Worm (Caenorhabditis elegans) whole organism, L1 larva: ENCODE measurements around the gene Y110A2AL.9.

ENCODE experiments used
- aha-1 ChIP-seq: fragments of 150-350 bp; optimal IDR thresholded peaks from 2 replicates; lab custom pipeline; 2014; ENCODE audit warnings: missing biosample characterization, missing genetic modification characterization
- ama-1 ChIP-seq: fragments of 150-350 bp; optimal IDR thresholded peaks from 2 replicates; lab custom pipeline; 2014
- blmp-1 ChIP-seq: fragments of 150-350 bp; optimal IDR thresholded peaks from 2 replicates; lab custom pipeline; 2014; ENCODE audit warnings: missing biosample characterization, missing genetic modification characterization
- ceh-63 ChIP-seq: fragments of 200-800 bp; sonication (Bioruptor generic); optimal IDR thresholded peaks from 2 replicates; lab custom pipeline; 2018; ENCODE audit warnings: mild to moderate bottlenecking, missing genetic modification characterization, missing compliant biosample characterization
- ceh-88 ChIP-seq: fragments of 200-800 bp; sonication (Bioruptor generic); IDR thresholded peaks from 2 replicates; pipeline ENCODE4 v1.3.6; 2022; ENCODE audit warnings: missing genetic modification characterization, missing compliant biosample characterization
- ces-1 ChIP-seq: fragments of 150-350 bp; optimal IDR thresholded peaks from 2 replicates; lab custom pipeline; 2014; ENCODE audit warnings: missing biosample characterization, missing genetic modification reagents, missing genetic modification characterization
- dpl-1 ChIP-seq, 3 experiments: fragments of 150-350 bp in 2 of 3; sonication (generic microtip) in 1 of 3; optimal IDR thresholded peaks; 2 replicates each; lab custom pipeline; 2014 to 2017; ENCODE audit warnings: missing biosample characterization in 3 of 3, missing genetic modification characterization in 3 of 3, missing genetic modification reagents in 3 of 3
- efl-3 ChIP-seq: fragments of 200-800 bp; sonication (Bioruptor generic); optimal IDR thresholded peaks from 2 replicates; lab custom pipeline; 2018; ENCODE audit warnings: mild to moderate bottlenecking, missing genetic modification characterization, missing compliant biosample characterization
- egl-13 ChIP-seq: sonication (generic microtip); optimal IDR thresholded peaks from 2 replicates; lab custom pipeline; 2016; ENCODE audit warnings: missing genotype, missing genetic modification reagents, missing genetic modification characterization, missing compliant biosample characterization
- egl-27 ChIP-seq, 2 experiments: fragments of 150-350 bp in 1 of 2; sonication (generic microtip); optimal IDR thresholded peaks; 3 replicates each; lab custom pipeline; 2017 to 2018; ENCODE audit warnings: missing biosample characterization in 2 of 2, missing genetic modification characterization in 2 of 2, missing genetic modification reagents in 2 of 2
- elt-3 ChIP-seq, 6 experiments: fragments of 150-350 bp in 1 of 6; sonication (generic microtip); optimal IDR thresholded peaks; 2 replicates each; lab custom pipeline; 2017 to 2018; ENCODE audit warnings: missing biosample characterization in 6 of 6, missing genetic modification characterization in 6 of 6, inconsistent platforms in 1 of 6
- ets-5 ChIP-seq: fragments of 200-800 bp; sonication (Bioruptor generic); IDR thresholded peaks from 2 replicates; pipeline ENCODE4 v1.3.6; 2022; ENCODE audit warnings: missing genetic modification characterization, missing compliant biosample characterization
- grh-1 ChIP-seq: fragments of 200-800 bp; sonication (Bioruptor generic); IDR thresholded peaks from 2 replicates; pipeline ENCODE4 v1.3.6; 2022; ENCODE audit warnings: missing genetic modification reagents, missing genetic modification characterization, missing compliant biosample characterization
- hlh-4 ChIP-seq: sonication (generic microtip); optimal IDR thresholded peaks from 2 replicates; lab custom pipeline; 2016; ENCODE audit warnings: mild to moderate bottlenecking, missing genetic modification characterization, missing compliant biosample characterization
- lin-14 ChIP-seq: fragments of 200-800 bp; sonication (Bioruptor generic); optimal IDR thresholded peaks from 2 replicates; lab custom pipeline; 2018; ENCODE audit warnings: mild to moderate bottlenecking, missing genetic modification characterization, moderate library complexity, missing compliant biosample characterization
- lin-35 ChIP-seq, 2 experiments: fragments of 150-350 bp; optimal IDR thresholded peaks; 2 replicates each; lab custom pipeline; 2014; ENCODE audit warnings: missing biosample characterization in 2 of 2, missing genetic modification characterization in 2 of 2, missing genetic modification reagents in 2 of 2
- lin-39 ChIP-seq: fragments of 150-350 bp; optimal IDR thresholded peaks from 2 replicates; lab custom pipeline; 2014; ENCODE audit warnings: missing biosample characterization, missing genetic modification reagents, missing genetic modification characterization
- lir-3 ChIP-seq: sonication (generic microtip); optimal IDR thresholded peaks from 2 replicates; lab custom pipeline; 2016; ENCODE audit warnings: mild to moderate bottlenecking, missing genetic modification characterization, moderate library complexity, missing compliant biosample characterization; ENCODE audit not compliant: poor library complexity
- mab-9 ChIP-seq: fragments of 200-800 bp; sonication (Bioruptor generic); IDR thresholded peaks from 2 replicates; pipeline ENCODE4 v1.3.6; 2022; ENCODE audit warnings: missing genetic modification reagents, missing genetic modification characterization, missing compliant biosample characterization
- mep-1 ChIP-seq: fragments of 150-350 bp; optimal IDR thresholded peaks from 2 replicates; lab custom pipeline; 2014; ENCODE audit warnings: missing biosample characterization, missing genetic modification characterization
- nhr-11 ChIP-seq: fragments of 150-350 bp; optimal IDR thresholded peaks from 2 replicates; lab custom pipeline; 2014; ENCODE audit warnings: missing biosample characterization, missing genetic modification characterization
- nhr-19 ChIP-seq: fragments of 200-800 bp; sonication (Bioruptor generic); conservative IDR thresholded peaks from 2 replicates; pipeline ENCODE4 v1.3.6; 2022; ENCODE audit warnings: missing genetic modification characterization, missing compliant biosample characterization
- nhr-20 ChIP-seq: sonication (generic microtip); optimal IDR thresholded peaks from 2 replicates; lab custom pipeline; 2016; ENCODE audit warnings: mild to moderate bottlenecking, missing genetic modification characterization, missing compliant biosample characterization
- nhr-28 ChIP-seq: fragments of 150-350 bp; optimal IDR thresholded peaks from 2 replicates; lab custom pipeline; 2014; ENCODE audit warnings: missing biosample characterization, missing genetic modification characterization
- nhr-71 ChIP-seq: sonication (generic microtip); optimal IDR thresholded peaks from 2 replicates; lab custom pipeline; 2016; ENCODE audit warnings: mild to moderate bottlenecking, missing genetic modification characterization, moderate library complexity, missing compliant biosample characterization
- nhr-77 ChIP-seq: fragments of 150-350 bp; optimal IDR thresholded peaks from 2 replicates; lab custom pipeline; 2014; ENCODE audit warnings: missing biosample characterization, missing genetic modification characterization
- nhr-85 ChIP-seq: sonication (generic microtip); peaks from one replicate; lab custom pipeline; 2016; ENCODE audit warnings: missing genetic modification characterization, inconsistent platforms, missing compliant biosample characterization
- skn-1 ChIP-seq: fragments of 150-350 bp; optimal IDR thresholded peaks from 2 replicates; lab custom pipeline; 2014; ENCODE audit warnings: missing biosample characterization, missing genetic modification characterization
- snpc-4 ChIP-seq: fragments of 150-350 bp; optimal IDR thresholded peaks from 2 replicates; lab custom pipeline; 2014; ENCODE audit warnings: missing biosample characterization, missing genetic modification characterization
- snu-23 ChIP-seq: sonication (generic microtip); optimal IDR thresholded peaks from 2 replicates; lab custom pipeline; 2016; ENCODE audit warnings: missing genetic modification characterization, missing compliant biosample characterization
- sup-37 ChIP-seq: fragments of 200-800 bp; sonication (Bioruptor generic); optimal IDR thresholded peaks from 2 replicates; lab custom pipeline; 2018; ENCODE audit warnings: mild to moderate bottlenecking, missing genetic modification characterization, missing compliant biosample characterization
- swsn-7 ChIP-seq: sonication (generic microtip); optimal IDR thresholded peaks from 2 replicates; lab custom pipeline; 2016; ENCODE audit warnings: missing genetic modification characterization, missing compliant biosample characterization
- unc-86 ChIP-seq: sonication (generic microtip); optimal IDR thresholded peaks from 2 replicates; lab custom pipeline; 2016; ENCODE audit warnings: missing genetic modification characterization, missing compliant biosample characterization
- vab-15 ChIP-seq: sonication (generic microtip); optimal IDR thresholded peaks from 2 replicates; lab custom pipeline; 2017; ENCODE audit warnings: missing genotype, mild to moderate bottlenecking, missing genetic modification characterization, missing compliant biosample characterization
- zag-1 ChIP-seq: fragments of 150-350 bp; optimal IDR thresholded peaks from 2 replicates; lab custom pipeline; 2014; ENCODE audit warnings: missing biosample characterization, missing genetic modification characterization
- zip-4 ChIP-seq: fragments of 200-800 bp; sonication (Bioruptor generic); optimal IDR thresholded peaks from 2 replicates; lab custom pipeline; 2018; ENCODE audit warnings: mild to moderate bottlenecking, missing genetic modification characterization, moderate library complexity, missing compliant biosample characterization
- ztf-11 ChIP-seq, 2 experiments: sonication (generic microtip); optimal IDR thresholded peaks; 2 replicates each; lab custom pipeline; 2016 to 2017; ENCODE audit warnings: missing genetic modification characterization in 2 of 2, missing biosample characterization in 1 of 2, missing compliant biosample characterization in 1 of 2
- ztf-4 ChIP-seq: fragments of 150-350 bp; optimal IDR thresholded peaks from 2 replicates; lab custom pipeline; 2014; ENCODE audit warnings: missing biosample characterization, missing genetic modification characterization

Y110A2AL.9 gene

ce11 chrII:2856114-2856513, 10.3 kb downstream of the Y110A2AL.9 start:
- TF ChIP-seq elt-3 (tag; optimal IDR thresholded peaks at IDR 0.05; lab: Kevin White, UChicago) (peak in 3 of 6 experiments; percentile 7 to 84 (median 35)), lir-3 (tag; lab: Kevin White, UChicago) (no peak), nhr-28 (no peak), ceh-63 (GFP tag; lab: Kevin White, UChicago) (no peak), zip-4 (GFP tag; lab: Kevin White, UChicago) (no peak), vab-15 (tag; lab: Kevin White, UChicago) (no peak), nhr-71 (tag; lab: Kevin White, UChicago) (no peak), ces-1 (GFP tag; lab: Kevin White, UChicago) (no peak), skn-1 (tag; lab: Kevin White, UChicago) (no peak), nhr-85 (peak; percentile 55), lin-35 (GFP tag; optimal IDR thresholded peaks at IDR 0.05; lab: Kevin White, UChicago) (peak in 1 of 2 experiments; percentile 27), blmp-1 (peak; percentile 68)

DNA sequence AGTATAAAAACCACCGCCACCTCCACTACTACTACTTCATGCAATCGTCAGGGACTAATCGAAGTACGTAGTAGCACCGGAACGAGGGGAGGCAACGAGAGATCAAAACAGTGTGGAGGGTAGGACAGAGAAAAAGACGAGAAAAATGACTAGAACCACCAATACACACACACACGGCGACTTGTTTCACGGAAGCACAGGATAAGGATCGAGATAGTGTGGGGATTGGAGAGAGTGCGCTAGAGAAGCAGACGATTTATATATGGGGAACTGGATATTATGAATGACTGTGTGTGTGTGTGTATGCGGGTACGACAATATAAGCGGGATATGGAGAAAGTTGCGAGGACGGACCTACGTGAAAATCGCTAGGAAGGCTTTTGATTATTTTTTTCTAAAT, 11.6 kb downstream of the Y110A2AL.9 start:
- TF ChIP-seq blmp-1 (peak; percentile 74), snu-23 (GFP tag; lab: Kevin White, UChicago) (peak; percentile 40), nhr-19 (GFP tag; lab: Robert Waterston, UW) (0 out of 2 replicates have a peak, but pooled peaks have one; percentile 15), dpl-1 (GFP tag; optimal IDR thresholded peaks at IDR 0.05; lab: Kevin White, UChicago) (peak in 1 of 3 experiments; percentile 10), grh-1 (GFP tag; lab: Robert Waterston, UW) (0 out of 2 replicates have a peak, but pooled peaks have one; percentile 45), mep-1 (peak; percentile 25), sup-37 (GFP tag; lab: Kevin White, UChicago) (no peak), efl-3 (no peak), nhr-11 (tag; lab: Kevin White, UChicago) (no peak), lin-14 (GFP tag; lab: Kevin White, UChicago) (peak; percentile 33), swsn-7 (tag; lab: Kevin White, UChicago) (peak; percentile 7), nhr-71 (tag; lab: Kevin White, UChicago) (peak; percentile 25), snpc-4 (tag; lab: Kevin White, UChicago) (no peak), ztf-4 (tag; lab: Kevin White, UChicago) (peak; percentile 20), elt-3 (tag; optimal IDR thresholded peaks at IDR 0.05; lab: Kevin White, UChicago) (peak in 2 of 6 experiments; percentile 1 to 22)

DNA sequence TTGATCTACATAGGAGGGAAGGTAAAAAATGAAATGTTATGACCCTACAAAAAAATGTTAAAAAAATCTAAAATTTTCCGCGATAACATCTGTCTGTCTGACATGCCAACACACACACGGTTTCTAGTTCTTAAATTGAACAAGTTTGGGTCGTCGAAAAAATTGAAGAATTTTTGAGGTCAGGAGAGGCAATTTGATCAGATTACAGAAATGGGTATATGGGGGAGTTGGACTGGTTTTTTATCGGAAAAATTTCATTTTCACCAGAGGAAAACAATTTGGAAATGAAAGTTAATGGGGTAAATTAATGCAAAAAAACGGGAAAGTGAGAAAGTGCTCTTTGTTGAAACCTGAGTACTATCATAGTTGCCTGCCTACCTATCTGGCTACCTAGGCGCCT, 12.7 kb downstream of the Y110A2AL.9 start:
- TF ChIP-seq zip-4 (GFP tag; lab: Kevin White, UChicago) (no peak), nhr-85 (peak; percentile 29), blmp-1 (peak; percentile 50), nhr-20 (tag; lab: Kevin White, UChicago) (no peak), ama-1 (lab: Kevin White, UChicago) (no peak)

DNA sequence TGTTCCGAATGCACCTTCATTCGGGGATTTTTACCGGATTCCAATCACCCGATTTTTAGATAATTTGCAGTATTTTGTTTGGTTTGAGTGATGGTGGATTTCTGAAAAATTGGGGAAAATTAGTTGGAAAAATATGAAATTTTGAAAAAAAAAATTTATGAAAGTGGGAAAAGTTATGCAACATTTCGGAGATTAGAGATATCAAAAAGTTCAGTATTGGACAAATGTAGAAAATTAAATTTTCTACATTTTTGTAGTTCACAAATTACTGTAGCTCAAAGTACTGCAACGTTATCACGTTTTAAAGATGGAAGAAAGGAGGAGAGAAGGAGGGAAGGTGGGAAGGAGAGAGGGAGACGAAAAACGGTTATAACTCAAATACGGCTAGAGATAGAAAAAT, 13.9 kb downstream of the Y110A2AL.9 start, which contains the start of gene ptc-3:
Gene ptc-3, minus strand, starts transcription at position 101 of the 400 bp plus-strand sequence.
- no peak for TF ChIP-seq unc-86
- no peak for TF ChIP-seq ztf-4 (tag; lab: Kevin White, UChicago)
- no peak for TF ChIP-seq hlh-4 (tag; lab: Kevin White, UChicago)

- TF ChIP-seq elt-3 (tag; optimal IDR thresholded peaks at IDR 0.05; lab: Kevin White, UChicago) = no peak
- TF ChIP-seq snpc-4 (tag; lab: Kevin White, UChicago) = no peak
- no peak for TF ChIP-seq zag-1 (tag; lab: Kevin White, UChicago)
- no peak for TF ChIP-seq egl-27 (tag; optimal IDR thresholded peaks at IDR 0.05; lab: Kevin White, UChicago)
- TF ChIP-seq nhr-19 (GFP tag; lab: Robert Waterston, UW) = no peak
- TF ChIP-seq egl-13 (tag; lab: Kevin White, UChicago) = no peak
- TF ChIP-seq lin-35 (GFP tag; optimal IDR thresholded peaks at IDR 0.05; lab: Kevin White, UChicago) = no peak
- TF ChIP-seq aha-1 (tag; lab: Kevin White, UChicago) = no peak
- TF ChIP-seq ceh-88 (GFP tag; lab: Robert Waterston, UW) = no peak
- TF ChIP-seq lin-39 (tag; lab: Kevin White, UChicago) = no peak
- no peak for TF ChIP-seq mab-9 (GFP tag; lab: Robert Waterston, UW)
- TF ChIP-seq ets-5 = no peak
- TF ChIP-seq nhr-85 = no peak
- TF ChIP-seq nhr-77 (tag; lab: Kevin White, UChicago) = no peak
- no peak for TF ChIP-seq ceh-63 (GFP tag; lab: Kevin White, UChicago)
- TF ChIP-seq ztf-11 (tag; optimal IDR thresholded peaks at IDR 0.05; lab: Kevin White, UChicago) = no peak
- no peak for TF ChIP-seq hlh-4 (tag; lab: Kevin White, UChicago)
Observed at ce11 chrII:2846552-2846951, 19.9 kb downstream of the Y110A2AL.9 start.
